Worm (Caenorhabditis elegans) whole organism, L1 larva: ENCODE measurements around the gene rpb-4.

Experiments used
- C04F5.9 ChIP-seq: sonication (generic microtip); optimal IDR thresholded peaks from 2 replicates; lab custom pipeline; 2016; ENCODE audit warnings: missing genetic modification characterization, missing compliant biosample characterization
- C16A3.4 ChIP-seq: fragments of 150-350 bp; optimal IDR thresholded peaks from 2 replicates; lab custom pipeline; 2014; ENCODE audit warnings: missing biosample characterization, missing genetic modification characterization
- aha-1 ChIP-seq: fragments of 150-350 bp; optimal IDR thresholded peaks from 2 replicates; lab custom pipeline; 2014; ENCODE audit warnings: missing biosample characterization, missing genetic modification characterization
- ama-1 ChIP-seq: fragments of 150-350 bp; optimal IDR thresholded peaks from 2 replicates; lab custom pipeline; 2014
- blmp-1 ChIP-seq: fragments of 150-350 bp; optimal IDR thresholded peaks from 2 replicates; lab custom pipeline; 2014; ENCODE audit warnings: missing biosample characterization, missing genetic modification characterization
- ceh-63 ChIP-seq: fragments of 200-800 bp; sonication (Bioruptor generic); optimal IDR thresholded peaks from 2 replicates; lab custom pipeline; 2018; ENCODE audit warnings: mild to moderate bottlenecking, missing genetic modification characterization, missing compliant biosample characterization
- dpl-1 ChIP-seq, 3 experiments: fragments of 150-350 bp in 2 of 3; sonication (generic microtip) in 1 of 3; optimal IDR thresholded peaks; 2 replicates each; lab custom pipeline; 2014 to 2017; ENCODE audit warnings: missing biosample characterization in 3 of 3, missing genetic modification characterization in 3 of 3, missing genetic modification reagents in 3 of 3
- egl-27 ChIP-seq, 2 experiments: fragments of 150-350 bp in 1 of 2; sonication (generic microtip); optimal IDR thresholded peaks; 3 replicates each; lab custom pipeline; 2017 to 2018; ENCODE audit warnings: missing biosample characterization in 2 of 2, missing genetic modification characterization in 2 of 2, missing genetic modification reagents in 2 of 2
- elt-2 ChIP-seq: sonication (generic microtip); optimal IDR thresholded peaks from 2 replicates; lab custom pipeline; 2016; ENCODE audit warnings: missing genetic modification characterization, mild to moderate bottlenecking, inconsistent platforms, missing compliant biosample characterization, missing genetic modification reagents
- elt-3 ChIP-seq, 6 experiments: fragments of 150-350 bp in 1 of 6; sonication (generic microtip); optimal IDR thresholded peaks; 2 replicates each; lab custom pipeline; 2017 to 2018; ENCODE audit warnings: missing biosample characterization in 6 of 6, missing genetic modification characterization in 6 of 6, inconsistent platforms in 1 of 6
- fkh-8 ChIP-seq: sonication (generic microtip); optimal IDR thresholded peaks from 2 replicates; lab custom pipeline; 2016; ENCODE audit warnings: mild to moderate bottlenecking, missing genetic modification characterization, missing compliant biosample characterization
- fos-1 ChIP-seq: fragments of 150-350 bp; optimal IDR thresholded peaks from 2 replicates; lab custom pipeline; 2014; ENCODE audit warnings: missing biosample characterization, missing genetic modification characterization
- grh-1 ChIP-seq: fragments of 200-800 bp; sonication (Bioruptor generic); IDR thresholded peaks from 2 replicates; pipeline ENCODE4 v1.3.6; 2022; ENCODE audit warnings: missing genetic modification reagents, missing genetic modification characterization, missing compliant biosample characterization
- hlh-17 ChIP-seq: fragments of 200-800 bp; sonication (Bioruptor generic); optimal IDR thresholded peaks from 2 replicates; lab custom pipeline; 2018; ENCODE audit warnings: missing genetic modification characterization, mild to moderate bottlenecking, missing compliant biosample characterization, moderate library complexity, borderline replicate concordance
- irx-1 ChIP-seq: sonication (generic microtip); optimal IDR thresholded peaks from 2 replicates; lab custom pipeline; 2016; ENCODE audit warnings: missing genetic modification characterization, missing compliant biosample characterization
- isw-1 ChIP-seq: fragments of 200-800 bp; sonication (Bioruptor generic); IDR thresholded peaks from 2 replicates; pipeline ENCODE4 v1.3.6; 2022; ENCODE audit warnings: missing genetic modification characterization, missing compliant biosample characterization
- lin-14 ChIP-seq: fragments of 200-800 bp; sonication (Bioruptor generic); optimal IDR thresholded peaks from 2 replicates; lab custom pipeline; 2018; ENCODE audit warnings: mild to moderate bottlenecking, missing genetic modification characterization, moderate library complexity, missing compliant biosample characterization
- lin-15B ChIP-seq: fragments of 150-350 bp; sonication (generic microtip); optimal IDR thresholded peaks from 3 replicates; lab custom pipeline; 2014; ENCODE audit warnings: missing biosample characterization, missing genetic modification characterization
- lin-35 ChIP-seq, 2 experiments: fragments of 150-350 bp; optimal IDR thresholded peaks; 2 replicates each; lab custom pipeline; 2014; ENCODE audit warnings: missing biosample characterization in 2 of 2, missing genetic modification characterization in 2 of 2, missing genetic modification reagents in 2 of 2
- lir-3 ChIP-seq: sonication (generic microtip); optimal IDR thresholded peaks from 2 replicates; lab custom pipeline; 2016; ENCODE audit warnings: mild to moderate bottlenecking, missing genetic modification characterization, moderate library complexity, missing compliant biosample characterization; ENCODE audit not compliant: poor library complexity
- lsy-2 ChIP-seq, 2 experiments: fragments of 150-350 bp; optimal IDR thresholded peaks; 2 replicates each; lab custom pipeline; 2014; ENCODE audit warnings: missing biosample characterization in 2 of 2, missing genetic modification characterization in 2 of 2
- mdl-1 ChIP-seq, 2 experiments: fragments of 150-350 bp; optimal IDR thresholded peaks; 2 replicates each; lab custom pipeline; 2014 to 2017; ENCODE audit warnings: missing biosample characterization in 2 of 2, missing genetic modification characterization in 2 of 2, inconsistent platforms in 1 of 2
- mep-1 ChIP-seq: fragments of 150-350 bp; optimal IDR thresholded peaks from 2 replicates; lab custom pipeline; 2014; ENCODE audit warnings: missing biosample characterization, missing genetic modification characterization
- nhr-19 ChIP-seq: fragments of 200-800 bp; sonication (Bioruptor generic); conservative IDR thresholded peaks from 2 replicates; pipeline ENCODE4 v1.3.6; 2022; ENCODE audit warnings: missing genetic modification characterization, missing compliant biosample characterization
- nhr-20 ChIP-seq: sonication (generic microtip); optimal IDR thresholded peaks from 2 replicates; lab custom pipeline; 2016; ENCODE audit warnings: mild to moderate bottlenecking, missing genetic modification characterization, missing compliant biosample characterization
- nhr-237 ChIP-seq: fragments of 150-350 bp; optimal IDR thresholded peaks from 2 replicates; lab custom pipeline; 2014; ENCODE audit warnings: missing biosample characterization, missing genetic modification characterization
- nhr-28 ChIP-seq: fragments of 150-350 bp; optimal IDR thresholded peaks from 2 replicates; lab custom pipeline; 2014; ENCODE audit warnings: missing biosample characterization, missing genetic modification characterization
- nhr-47 ChIP-seq: sonication (generic microtip); optimal IDR thresholded peaks from 2 replicates; lab custom pipeline; 2016; ENCODE audit warnings: mild to moderate bottlenecking, missing genetic modification characterization, moderate library complexity, missing compliant biosample characterization
- nhr-71 ChIP-seq: sonication (generic microtip); optimal IDR thresholded peaks from 2 replicates; lab custom pipeline; 2016; ENCODE audit warnings: mild to moderate bottlenecking, missing genetic modification characterization, moderate library complexity, missing compliant biosample characterization
- nhr-84 ChIP-seq: sonication (generic microtip); optimal IDR thresholded peaks from 2 replicates; lab custom pipeline; 2017; ENCODE audit warnings: missing biosample characterization, missing genetic modification characterization
- nhr-85 ChIP-seq: sonication (generic microtip); peaks from one replicate; lab custom pipeline; 2016; ENCODE audit warnings: missing genetic modification characterization, inconsistent platforms, missing compliant biosample characterization
- nhr-90 ChIP-seq: sonication (generic microtip); optimal IDR thresholded peaks from 2 replicates; lab custom pipeline; 2016; ENCODE audit warnings: mild to moderate bottlenecking, missing genetic modification characterization, missing compliant biosample characterization; ENCODE audit not compliant: poor library complexity
- pag-3 ChIP-seq: sonication (generic microtip); optimal IDR thresholded peaks from 2 replicates; lab custom pipeline; 2017; ENCODE audit warnings: missing genetic modification characterization, mild to moderate bottlenecking, missing compliant biosample characterization, antibody characterized with exemption, borderline replicate concordance; ENCODE audit not compliant: insufficient read depth
- pax-3 ChIP-seq: fragments of 200-800 bp; sonication (Bioruptor generic); optimal IDR thresholded peaks from 2 replicates; lab custom pipeline; 2018; ENCODE audit warnings: mild to moderate bottlenecking, missing genetic modification characterization, moderate library complexity, missing compliant biosample characterization
- rnt-1 ChIP-seq: sonication (generic microtip); optimal IDR thresholded peaks from 2 replicates; lab custom pipeline; 2016; ENCODE audit warnings: mild to moderate bottlenecking, missing genetic modification characterization, moderate library complexity, missing compliant biosample characterization
- snpc-4 ChIP-seq: fragments of 150-350 bp; optimal IDR thresholded peaks from 2 replicates; lab custom pipeline; 2014; ENCODE audit warnings: missing biosample characterization, missing genetic modification characterization
- snu-23 ChIP-seq: sonication (generic microtip); optimal IDR thresholded peaks from 2 replicates; lab custom pipeline; 2016; ENCODE audit warnings: missing genetic modification characterization, missing compliant biosample characterization
- tbx-2 ChIP-seq: sonication (generic microtip); optimal IDR thresholded peaks from 2 replicates; lab custom pipeline; 2016; ENCODE audit warnings: missing genetic modification characterization, missing compliant biosample characterization
- tlp-1 ChIP-seq: fragments of 150-350 bp; optimal IDR thresholded peaks from 2 replicates; lab custom pipeline; 2014; ENCODE audit warnings: missing biosample characterization, missing genetic modification characterization
- unc-130 ChIP-seq: fragments of 150-350 bp; optimal IDR thresholded peaks from 2 replicates; lab custom pipeline; 2017; ENCODE audit warnings: missing biosample characterization, missing genetic modification characterization, inconsistent platforms
- unc-30 ChIP-seq: sonication (generic microtip); optimal IDR thresholded peaks from 2 replicates; lab custom pipeline; 2017; ENCODE audit warnings: missing biosample characterization, missing genetic modification characterization
- unc-62 ChIP-seq: fragments of 150-350 bp; optimal IDR thresholded peaks from 2 replicates; lab custom pipeline; 2014; ENCODE audit warnings: missing biosample characterization, missing genetic modification reagents, missing genetic modification characterization
- unc-98 ChIP-seq: fragments of 200-800 bp; sonication (Bioruptor generic); IDR thresholded peaks from 2 replicates; pipeline ENCODE4 v1.3.6; 2022; ENCODE audit warnings: missing genetic modification characterization, missing compliant biosample characterization
- vab-15 ChIP-seq: sonication (generic microtip); optimal IDR thresholded peaks from 2 replicates; lab custom pipeline; 2017; ENCODE audit warnings: missing genotype, mild to moderate bottlenecking, missing genetic modification characterization, missing compliant biosample characterization
- xbp-1 ChIP-seq: sonication (generic microtip); optimal IDR thresholded peaks from 2 replicates; lab custom pipeline; 2016; ENCODE audit warnings: missing genetic modification characterization, missing compliant biosample characterization
- ztf-4 ChIP-seq: fragments of 150-350 bp; optimal IDR thresholded peaks from 2 replicates; lab custom pipeline; 2014; ENCODE audit warnings: missing biosample characterization, missing genetic modification characterization

The rpb-4 gene

DNA sequence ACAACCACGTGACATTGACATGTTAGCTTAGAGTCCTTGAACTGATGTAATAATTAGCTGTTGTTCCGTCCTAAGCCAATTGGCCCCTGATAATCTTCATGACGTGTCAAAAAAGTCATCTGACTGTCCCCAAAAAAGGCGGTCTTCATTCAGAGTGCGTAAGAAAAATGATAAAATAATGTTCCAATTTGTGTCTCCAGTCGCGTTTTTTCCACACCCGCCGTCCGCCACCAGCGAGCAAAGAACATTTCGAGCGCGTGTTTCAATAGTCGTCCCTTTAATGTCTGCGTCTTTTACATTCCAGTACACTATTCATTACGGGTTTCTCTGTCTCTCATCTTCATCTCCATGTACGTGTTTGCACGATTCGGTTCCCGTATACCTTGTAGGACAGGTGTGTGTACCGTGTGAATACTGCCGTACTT, 36.8 kb upstream of the rpb-4 start (continued):
- TF ChIP-seq pax-3 (tag; lab: Kevin White, UChicago) (peak; percentile 72), grh-1 (GFP tag; lab: Robert Waterston, UW) (peak; percentile 72), tbx-2 (tag; lab: Kevin White, UChicago) (peak; percentile 78), mep-1 (peak; percentile 42)

DNA sequence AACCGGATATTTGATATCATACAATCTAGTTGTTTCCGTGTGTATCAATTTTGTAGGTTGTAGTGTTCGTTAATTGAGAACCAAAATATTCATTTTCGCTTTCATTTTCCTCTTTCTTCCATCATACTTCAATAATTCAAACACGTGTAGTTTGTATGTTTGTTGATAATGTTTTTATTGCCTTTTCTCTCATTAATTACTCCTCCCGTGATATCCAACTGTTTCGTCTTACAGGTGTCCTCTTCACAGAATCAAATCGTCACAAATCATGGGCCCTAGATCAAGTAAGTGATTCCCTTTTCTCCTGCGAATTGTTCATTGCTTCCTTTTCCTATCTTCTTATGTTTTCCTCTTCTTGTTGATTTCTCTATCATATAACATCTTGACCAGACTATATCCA, 35.3 kb upstream of the rpb-4 start, which contains the start of gene nhr-21:
Gene nhr-21, plus strand, starts transcription at position 235 of the 400 bp plus-strand sequence.
- TF ChIP-seq nhr-71 (peak; percentile 88), tlp-1 (tag; lab: Kevin White, UChicago) (no peak), lin-15B (no peak), fos-1 (tag; lab: Kevin White, UChicago) (peak; percentile 18), blmp-1 (tag; lab: Kevin White, UChicago) (peak; percentile 89), nhr-20 (tag; lab: Kevin White, UChicago) (peak; percentile 89), tbx-2 (tag; lab: Kevin White, UChicago) (peak; percentile 35), unc-130 (tag; lab: Kevin White, UChicago) (peak; percentile 28), vab-15 (tag; lab: Kevin White, UChicago) (peak; percentile 61), snu-23 (peak; percentile 66), lsy-2 (tag; optimal IDR thresholded peaks at IDR 0.05; lab: Kevin White, UChicago) (peak; percentile 28 to 40), lin-14 (GFP tag; lab: Kevin White, UChicago) (peak; percentile 85), lin-35 (GFP tag; optimal IDR thresholded peaks at IDR 0.05; lab: Kevin White, UChicago) (peak in 1 of 2 experiments; percentile 40), elt-3 (tag; optimal IDR thresholded peaks at IDR 0.05; lab: Kevin White, UChicago) (peak in 5 of 6 experiments; percentile 46 to 91 (median 62)), irx-1 (tag; lab: Kevin White, UChicago) (peak; percentile 44), nhr-19 (GFP tag; lab: Robert Waterston, UW) (peak; percentile 74), unc-98 (no peak), unc-30 (tag; lab: Kevin White, UChicago) (no peak), mdl-1 (tag; optimal IDR thresholded peaks at IDR 0.05; lab: Kevin White, UChicago) (peak in 1 of 2 experiments; percentile 58), isw-1 (GFP tag; lab: Robert Waterston, UW) (no peak), rnt-1 (tag; lab: Kevin White, UChicago) (peak; percentile 14), elt-2 (tag; lab: Kevin White, UChicago) (no peak), C16A3.4 (peak; percentile 23), nhr-47 (tag; lab: Kevin White, UChicago) (peak; percentile 46), nhr-90 (tag; lab: Kevin White, UChicago) (peak; percentile 73), ztf-4 (peak; percentile 21), hlh-17 (GFP tag; lab: Kevin White, UChicago) (no peak), nhr-85 (tag; lab: Kevin White, UChicago) (peak; percentile 98)

DNA sequence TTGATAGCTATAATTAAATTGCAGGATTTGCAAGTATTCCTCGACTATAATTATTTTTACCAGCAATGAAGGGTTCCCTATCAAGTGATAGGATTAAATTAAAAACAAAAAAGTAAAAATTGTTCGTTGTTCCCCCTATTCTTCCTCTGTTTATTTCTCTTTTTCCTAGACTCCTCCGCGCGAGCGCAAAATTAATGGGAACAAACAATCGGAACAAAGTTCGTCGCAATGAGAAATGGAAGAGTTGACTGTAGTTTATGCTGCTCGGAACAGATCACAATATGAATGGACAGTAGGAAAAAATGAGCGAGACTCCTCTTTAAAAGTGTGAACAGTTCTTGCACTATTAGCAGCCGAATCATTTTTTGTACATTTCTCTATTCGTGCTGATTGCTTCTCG, 33.6 kb upstream of the rpb-4 start:
- TF ChIP-seq pax-3 (tag; lab: Kevin White, UChicago) (no peak), snu-23 (no peak), dpl-1 (GFP tag; optimal IDR thresholded peaks at IDR 0.05; lab: Kevin White, UChicago) (no peak), lin-14 (GFP tag; lab: Kevin White, UChicago) (no peak), C04F5.9 (tag; lab: Kevin White, UChicago) (no peak), unc-62 (GFP tag; lab: Kevin White, UChicago) (no peak), fkh-8 (tag; lab: Kevin White, UChicago) (no peak)

DNA sequence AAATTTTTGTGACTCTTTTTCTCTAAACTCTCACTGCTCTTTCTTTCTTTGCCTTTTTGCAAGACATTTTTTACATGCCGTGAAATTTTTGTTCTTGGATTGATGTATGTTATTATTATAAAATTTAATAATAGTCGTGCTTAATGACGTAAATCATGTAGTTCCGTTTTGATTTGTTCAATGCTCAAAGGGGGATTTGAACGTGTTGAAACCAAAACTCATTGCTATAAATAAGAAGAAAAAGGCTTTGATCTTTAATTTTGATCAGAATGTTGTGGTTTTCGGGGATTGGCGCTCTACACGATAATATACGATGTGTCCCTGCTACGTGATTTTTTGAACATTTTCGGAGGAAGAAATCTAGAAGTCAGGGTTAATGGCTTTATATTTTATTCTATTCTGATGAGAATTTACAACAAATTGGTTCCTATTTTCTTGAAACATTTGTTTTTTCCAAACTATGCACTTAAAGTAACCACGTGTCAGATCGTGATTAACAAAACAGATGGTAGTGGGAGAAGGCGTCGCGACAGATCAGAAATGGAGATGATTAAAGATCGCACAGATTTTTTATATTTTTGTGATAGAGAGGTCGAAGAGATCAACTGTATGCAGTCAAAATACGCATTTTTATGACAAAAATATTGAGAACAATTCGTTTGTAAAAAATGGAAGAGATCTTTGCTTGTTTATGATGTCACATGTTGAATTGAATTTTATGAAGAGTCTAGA, 32.6 kb upstream of the rpb-4 start:
- TF ChIP-seq nhr-84 (no peak), lir-3 (tag; lab: Kevin White, UChicago) (no peak), xbp-1 (tag; lab: Kevin White, UChicago) (no peak), grh-1 (GFP tag; lab: Robert Waterston, UW) (no peak), nhr-237 (tag; lab: Kevin White, UChicago) (no peak), aha-1 (tag; lab: Kevin White, UChicago) (no peak), snpc-4 (no peak), ceh-63 (no peak), egl-27 (tag; optimal IDR thresholded peaks at IDR 0.05; lab: Kevin White, UChicago) (no peak), snu-23 (no peak), nhr-28 (tag; lab: Kevin White, UChicago) (no peak), tbx-2 (tag; lab: Kevin White, UChicago) (no peak), pag-3 (tag; lab: Kevin White, UChicago) (no peak), ama-1 (lab: Kevin White, UChicago) (no peak)
